Fruit fly (Drosophila melanogaster) whole organism, embryonic: ENCODE data around the gene CG42795.

Experiments used
- Asciz ChIP-seq: fragments of 200-800 bp; sonication (Bioruptor generic); optimal IDR thresholded peaks from 2 replicates; lab custom pipeline; 2017; ENCODE audit warnings: missing biosample characterization, mild to moderate bottlenecking, missing genetic modification characterization, missing genetic modification reagents
- Bteb2 ChIP-seq: fragments of 200-800 bp; sonication (Bioruptor generic); optimal IDR thresholded peaks from 2 replicates; lab custom pipeline; 2016; ENCODE audit warnings: missing biosample characterization, missing genetic modification characterization
- CG10959 ChIP-seq: fragments of 200-800 bp; sonication (Bioruptor generic); IDR thresholded peaks from 2 replicates; pipeline ENCODE4 v1.3.6; 2022; ENCODE audit warnings: missing biosample characterization, missing genetic modification characterization
- CG10979 ChIP-seq: fragments of 200-800 bp; sonication (Bioruptor generic); optimal IDR thresholded peaks from 2 replicates; lab custom pipeline; 2018; ENCODE audit warnings: missing biosample characterization, mild to moderate bottlenecking, missing genetic modification characterization, moderate library complexity
- CG11093 ChIP-seq: fragments of 200-800 bp; sonication (Bioruptor generic); IDR thresholded peaks from 3 replicates; pipeline ENCODE4 v1.3.6; 2022; ENCODE audit warnings: missing biosample characterization, missing genetic modification characterization
- CG11696 ChIP-seq: fragments of 200-800 bp; sonication (Bioruptor generic); IDR thresholded peaks from 2 replicates; pipeline ENCODE4 v1.3.6; 2022; ENCODE audit warnings: missing biosample characterization, missing genetic modification characterization
- CG12391 ChIP-seq: fragments of 200-800 bp; sonication (Bioruptor generic); optimal IDR thresholded peaks from 3 replicates; lab custom pipeline; 2018; ENCODE audit warnings: missing biosample characterization, mild to moderate bottlenecking, missing genetic modification characterization, moderate library complexity
- CG12769 ChIP-seq: fragments of 200-800 bp; sonication (Bioruptor generic); optimal IDR thresholded peaks from 2 replicates; lab custom pipeline; 2019; ENCODE audit warnings: missing biosample characterization, mild to moderate bottlenecking, missing genetic modification characterization, moderate library complexity
- CG13123 ChIP-seq: fragments of 200-800 bp; sonication (Bioruptor generic); optimal IDR thresholded peaks from 2 replicates; lab custom pipeline; 2016; ENCODE audit warnings: missing biosample characterization, missing genetic modification characterization
- CG14014 ChIP-seq: fragments of 200-800 bp; sonication (Bioruptor generic); IDR thresholded peaks from 2 replicates; pipeline ENCODE4 v1.3.6; 2022; ENCODE audit warnings: missing biosample characterization, missing genetic modification characterization
- CG15696 ChIP-seq: fragments of 200-800 bp; sonication (Bioruptor generic); optimal IDR thresholded peaks from 2 replicates; lab custom pipeline; 2019; ENCODE audit warnings: missing biosample characterization, mild to moderate bottlenecking, missing genetic modification characterization, moderate library complexity
- CG17612 ChIP-seq: fragments of 200-800 bp; sonication (Bioruptor generic); IDR thresholded peaks from 2 replicates; pipeline ENCODE4 v1.3.6; 2022; ENCODE audit warnings: missing biosample characterization, missing genetic modification characterization
- CG17829 ChIP-seq: fragments of 200-800 bp; optimal IDR thresholded peaks from 2 replicates; lab custom pipeline; 2019; ENCODE audit warnings: missing biosample characterization, mild to moderate bottlenecking, missing genetic modification characterization, moderate library complexity
- CG2129 ChIP-seq: fragments of 200-800 bp; sonication (Bioruptor generic); IDR thresholded peaks from 2 replicates; pipeline ENCODE4 v1.3.6; 2022; ENCODE audit warnings: missing biosample characterization, missing genetic modification characterization; ENCODE audit not compliant: partially characterized antibody
- CG2889 ChIP-seq: fragments of 200-800 bp; sonication (Bioruptor generic); IDR thresholded peaks from 3 replicates; pipeline ENCODE4 v1.3.6; 2022; ENCODE audit warnings: missing biosample characterization, missing genetic modification characterization
- CG4424 ChIP-seq: fragments of 200-800 bp; sonication (Bioruptor generic); optimal IDR thresholded peaks from 3 replicates; lab custom pipeline; 2016; ENCODE audit warnings: missing biosample characterization, missing genetic modification characterization
- CG6854 ChIP-seq: fragments of 200-800 bp; sonication (Bioruptor generic); optimal IDR thresholded peaks from 3 replicates; lab custom pipeline; 2017; ENCODE audit warnings: missing biosample characterization, mild to moderate bottlenecking, missing genetic modification characterization
- CG7987 ChIP-seq: fragments of 200-800 bp; sonication (Bioruptor generic); optimal IDR thresholded peaks from 2 replicates; lab custom pipeline; 2018; ENCODE audit warnings: missing biosample characterization, mild to moderate bottlenecking, missing genetic modification characterization, moderate library complexity
- CG9437 ChIP-seq: fragments of 200-800 bp; sonication (Bioruptor generic); optimal IDR thresholded peaks from 2 replicates; lab custom pipeline; 2018; ENCODE audit warnings: missing biosample characterization, mild to moderate bottlenecking, missing genetic modification characterization
- D ChIP-seq, 2 experiments: fragments of 200-800 bp in 1 of 2; fragments of >200 bp in 1 of 2; sonication (Bioruptor generic) in 1 of 2; optimal IDR thresholded peaks; 2 replicates in 1 of 2; 3 replicates in 1 of 2; lab custom pipeline; 2017; ENCODE audit warnings: mild to moderate bottlenecking in 1 of 2, missing biosample characterization in 1 of 2, missing genetic modification characterization in 1 of 2, missing genetic modification reagents in 1 of 2
- Dll ChIP-seq: fragments of 200-800 bp; sonication (Bioruptor generic); IDR thresholded peaks from 4 replicates; pipeline ENCODE4 v1.3.6; 2022; ENCODE audit warnings: missing biosample characterization, missing genetic modification characterization; ENCODE audit not compliant: partially characterized antibody
- HLH4C ChIP-seq: fragments of 200-800 bp; sonication (Bioruptor generic); IDR thresholded peaks from 3 replicates; pipeline ENCODE4 v1.3.6; 2022; ENCODE audit warnings: missing biosample characterization, missing genetic modification characterization; ENCODE audit not compliant: partially characterized antibody
- Hmx ChIP-seq: fragments of 200-800 bp; sonication (Bioruptor generic); optimal IDR thresholded peaks from 2 replicates; lab custom pipeline; 2016; ENCODE audit warnings: missing biosample characterization, missing genetic modification characterization
- Hr51 ChIP-seq, 2 experiments: fragments of 200-800 bp; sonication (Bioruptor generic); optimal IDR thresholded peaks; 2 replicates in 1 of 2; 3 replicates in 1 of 2; lab custom pipeline; 2016 to 2018; ENCODE audit warnings: missing biosample characterization in 2 of 2, missing genetic modification characterization in 2 of 2, mild to moderate bottlenecking in 1 of 2, moderate library complexity in 1 of 2
- Kr ChIP-seq: fragments of 200-800 bp; sonication (Bioruptor generic); optimal IDR thresholded peaks from 2 replicates; lab custom pipeline; 2017; ENCODE audit warnings: missing biosample characterization, mild to moderate bottlenecking, missing genetic modification characterization
- Lhr ChIP-seq: fragments of 200-800 bp; sonication (Bioruptor generic); optimal IDR thresholded peaks from 3 replicates; lab custom pipeline; 2017; ENCODE audit warnings: mild to moderate bottlenecking, missing biosample characterization, missing genetic modification reagents, missing genetic modification characterization
- Mad ChIP-seq: fragments of 200-800 bp; sonication (Bioruptor generic); optimal IDR thresholded peaks from 2 replicates; lab custom pipeline; 2016; ENCODE audit warnings: missing biosample characterization, missing genetic modification characterization
- NFAT ChIP-seq: fragments of 200-800 bp; sonication (Bioruptor generic); IDR thresholded peaks from 2 replicates; pipeline ENCODE4 v1.3.6; 2022; ENCODE audit warnings: missing biosample characterization, missing genetic modification characterization
- Neu2 ChIP-seq: fragments of 200-800 bp; sonication (Bioruptor generic); optimal IDR thresholded peaks from 3 replicates; lab custom pipeline; 2016; ENCODE audit warnings: missing biosample characterization, missing genetic modification characterization, borderline replicate concordance
- Opbp ChIP-seq: fragments of 200-800 bp; sonication (Bioruptor generic); IDR thresholded peaks from 3 replicates; pipeline ENCODE4 v1.3.6; 2022; ENCODE audit warnings: missing biosample characterization, missing genetic modification characterization; ENCODE audit not compliant: partially characterized antibody
- Rfx ChIP-seq: fragments of 200-800 bp; sonication (Bioruptor generic); IDR thresholded peaks from 2 replicates; pipeline ENCODE4 v1.3.6; 2022; ENCODE audit warnings: missing biosample characterization, missing genetic modification characterization
- Side ChIP-seq: fragments of 200-800 bp; sonication (Bioruptor generic); optimal IDR thresholded peaks from 2 replicates; lab custom pipeline; 2016; ENCODE audit warnings: missing biosample characterization, missing genetic modification characterization
- Sin3A ChIP-seq: fragments of >200 bp; optimal IDR thresholded peaks from 2 replicates; lab custom pipeline; 2018
- Ssrp ChIP-seq: fragments of 200-800 bp; sonication (Bioruptor generic); optimal IDR thresholded peaks from 2 replicates; lab custom pipeline; 2018; ENCODE audit warnings: missing biosample characterization, mild to moderate bottlenecking, missing genetic modification characterization, moderate library complexity
- Stat92E ChIP-seq, 3 experiments: fragments of >200 bp in 2 of 3; fragments of 200-800 bp in 1 of 3; sonication (Bioruptor generic) in 1 of 3; optimal IDR thresholded peaks; 2 replicates each; lab custom pipeline; 2017 to 2019; ENCODE audit warnings: missing biosample characterization in 3 of 3, missing genetic modification characterization in 3 of 3, mild to moderate bottlenecking in 1 of 3, moderate library complexity in 1 of 3
- Tbp ChIP-seq: fragments of >200 bp; optimal IDR thresholded peaks from 2 replicates; lab custom pipeline; 2018; ENCODE audit warnings: missing biosample characterization, missing genetic modification characterization
- ap ChIP-seq: fragments of 200-800 bp; sonication (Bioruptor generic); IDR thresholded peaks from 2 replicates; pipeline ENCODE4 v1.3.6; 2022; ENCODE audit warnings: missing biosample characterization, missing genetic modification characterization
- bab2 ChIP-seq: fragments of 200-800 bp; sonication (Bioruptor generic); optimal IDR thresholded peaks from 2 replicates; lab custom pipeline; 2016; ENCODE audit warnings: missing biosample characterization, missing genetic modification characterization
- crol ChIP-seq: fragments of 200-800 bp; sonication (Bioruptor generic); IDR thresholded peaks from 2 replicates; pipeline ENCODE4 v1.3.6; 2022; ENCODE audit warnings: missing biosample characterization, missing genetic modification characterization
- fd64A ChIP-seq: fragments of 200-800 bp; sonication (Bioruptor generic); optimal IDR thresholded peaks from 3 replicates; lab custom pipeline; 2018; ENCODE audit warnings: missing biosample characterization, mild to moderate bottlenecking, missing genetic modification characterization
- knrl ChIP-seq: fragments of 200-800 bp; sonication (Bioruptor generic); IDR thresholded peaks from 3 replicates; pipeline ENCODE4 v1.3.6; 2022; ENCODE audit warnings: missing biosample characterization, missing genetic modification characterization; ENCODE audit not compliant: partially characterized antibody
- lola ChIP-seq, 3 experiments: fragments of >200 bp in 2 of 3; fragments of 200-800 bp in 1 of 3; sonication (Bioruptor generic) in 1 of 3; optimal IDR thresholded peaks; 2 replicates each; lab custom pipeline; 2017 to 2019; ENCODE audit warnings: missing biosample characterization in 3 of 3, missing genetic modification characterization in 3 of 3, mild to moderate bottlenecking in 1 of 3, moderate library complexity in 1 of 3
- maf-S ChIP-seq: fragments of 200-800 bp; sonication (Bioruptor generic); optimal IDR thresholded peaks from 2 replicates; lab custom pipeline; 2016; ENCODE audit warnings: missing biosample characterization, missing genetic modification characterization
- pan ChIP-seq, 4 experiments: fragments of >200 bp in 3 of 4; fragments of 200-800 bp in 1 of 4; sonication (Bioruptor generic) in 1 of 4; optimal IDR thresholded peaks in 3 of 4; IDR thresholded peaks in 1 of 4; 2 replicates each; pipeline versions ENCODE4 v1.3.6 to Lab custom; 2017 to 2022; ENCODE audit warnings: missing biosample characterization in 2 of 4, missing genetic modification characterization in 2 of 4, mixed read lengths in 1 of 4
- peb ChIP-seq: fragments of 200-800 bp; sonication (Bioruptor generic); IDR thresholded peaks from 2 replicates; pipeline ENCODE4 v1.3.6; 2022; ENCODE audit warnings: missing biosample characterization, missing genetic modification characterization
- ssp ChIP-seq: fragments of 200-800 bp; sonication (Bioruptor generic); IDR thresholded peaks from 2 replicates; pipeline ENCODE4 v1.3.6; 2022; ENCODE audit warnings: missing biosample characterization, missing genetic modification characterization
- tin ChIP-seq: fragments of 200-800 bp; sonication (Bioruptor generic); optimal IDR thresholded peaks from 3 replicates; lab custom pipeline; 2016; ENCODE audit warnings: missing biosample characterization, missing genetic modification characterization

CG42795 gene

dm6 chr3R:10268101-10268864 lies 42.8 kb downstream of the CG42795 start (continued):
- TF ChIP-seq pan (optimal IDR thresholded peaks at IDR 0.05; lab: Kevin White, UChicago) (no peak), pan (GFP tag; optimal IDR thresholded peaks at IDR 0.05 in 1 of 2, IDR thresholded peaks at IDR 0.05 in 1 of 2) (peak in 1 of 2 experiments; percentile 76), CG15696 (tag; lab: Kevin White, UChicago) (peak; percentile 39), CG4424 (GFP tag; lab: Kevin White, UChicago) (peak; percentile 79), NFAT (no peak), CG13123 (GFP tag; lab: Kevin White, UChicago) (peak; percentile 59), D (optimal IDR thresholded peaks at IDR 0.05; lab: Kevin White, UChicago) (no peak), D (GFP tag; optimal IDR thresholded peaks at IDR 0.05; lab: Kevin White, UChicago) (peak; percentile 71), Ssrp (peak; percentile 82), tin (GFP tag; lab: Kevin White, UChicago) (peak; percentile 38), crol (GFP tag; lab: Robert Waterston, UW) (peak; percentile 46), Kr (GFP tag; lab: Kevin White, UChicago) (no peak), CG14014 (GFP tag; lab: Robert Waterston, UW) (peak; percentile 70), fd64A (no peak), CG17612 (no peak), CG2129 (GFP tag; lab: Robert Waterston, UW) (no peak), CG7987 (GFP tag; lab: Kevin White, UChicago) (peak; percentile 28), Rfx (GFP tag; lab: Robert Waterston, UW) (peak; percentile 83), Asciz (GFP tag; lab: Kevin White, UChicago) (peak; percentile 86), CG10979 (tag; lab: Kevin White, UChicago) (peak; percentile 77), Bteb2 (peak; percentile 82), Neu2 (no peak), lola (GFP tag; optimal IDR thresholded peaks at IDR 0.05; lab: Kevin White, UChicago) (peak in 1 of 3 experiments; percentile 49), maf-S (GFP tag; lab: Kevin White, UChicago) (peak; percentile 69), CG9437 (GFP tag; lab: Kevin White, UChicago) (peak; percentile 76), CG12769 (tag; lab: Kevin White, UChicago) (peak; percentile 28), ssp (GFP tag; lab: Robert Waterston, UW) (peak; percentile 56), Dll (GFP tag; lab: Robert Waterston, UW) (no peak), Tbp (GFP tag; lab: Kevin White, UChicago) (no peak), bab2 (GFP tag; lab: Kevin White, UChicago) (peak; percentile 68), CG11093 (peak; percentile 60; the same call in 2 of the 3 replicates), CG10959 (GFP tag; lab: Robert Waterston, UW) (0 out of 2 replicates have a peak, but pooled peaks have one; percentile 10), CG6854 (peak; percentile 69), Hmx (GFP tag; lab: Kevin White, UChicago) (peak; percentile 62), Stat92E (GFP tag; optimal IDR thresholded peaks at IDR 0.05; lab: Kevin White, UChicago) (no peak), Opbp (peak; percentile 43; the same call in 1 of the 3 replicates), knrl (no peak), ap (GFP tag; lab: Robert Waterston, UW) (peak; percentile 46; the same call in 1 of the 2 replicates), Lhr (GFP tag; lab: Kevin White, UChicago) (peak; percentile 30), Mad (peak; percentile 71), Sin3A (no peak), peb (GFP tag; lab: Robert Waterston, UW) (peak; percentile 46; the same call in 1 of the 2 replicates), CG17829 (tag; lab: Kevin White, UChicago) (peak; percentile 84), Hr51 (GFP tag; optimal IDR thresholded peaks at IDR 0.05; lab: Kevin White, UChicago) (peak; percentile 58 to 94), CG12391 (tag; lab: Kevin White, UChicago) (peak; percentile 86), Side (GFP tag; lab: Kevin White, UChicago) (peak; percentile 36), CG2889 (GFP tag; lab: Robert Waterston, UW) (peak; percentile 51; the same call in 1 of the 3 replicates), HLH4C (GFP tag; lab: Robert Waterston, UW) (no peak), CG11696 (GFP tag; lab: Robert Waterston, UW) (no peak)
